Worm (Caenorhabditis elegans) whole organism, L4 larva: Measurements from ENCODE around the gene C05B5.16.

Experiments
- F44E2.7 ChIP-seq: fragments of 200-800 bp; sonication (Bioruptor generic); IDR thresholded peaks from 2 replicates; pipeline ENCODE4 v2.1.2; 2022; ENCODE audit warnings: missing genetic modification characterization, missing compliant biosample characterization
- ZK546.5 ChIP-seq, 2 experiments: sonication (generic microtip); optimal IDR thresholded peaks; 2 replicates each; lab custom pipeline; 2017; ENCODE audit warnings: missing biosample characterization in 2 of 2, missing genetic modification characterization in 2 of 2
- ama-1 ChIP-seq: fragments of 150-350 bp; optimal IDR thresholded peaks from 2 replicates; lab custom pipeline; 2014; ENCODE audit warnings: inconsistent platforms, mixed read lengths
- ceh-44 ChIP-seq: fragments of 200-800 bp; sonication (Bioruptor generic); IDR thresholded peaks from 2 replicates; pipeline ENCODE4 v1.3.6; 2022; ENCODE audit warnings: missing genetic modification reagents, missing genetic modification characterization, missing compliant biosample characterization
- jun-1 ChIP-seq: fragments of 150-350 bp; optimal IDR thresholded peaks from 2 replicates; lab custom pipeline; 2014; ENCODE audit warnings: missing biosample characterization, missing genetic modification reagents, missing genetic modification characterization
- lsy-2 ChIP-seq, 2 experiments: fragments of 150-350 bp in 1 of 2; sonication (generic microtip) in 1 of 2; optimal IDR thresholded peaks; 2 replicates each; lab custom pipeline; 2014 to 2017; ENCODE audit warnings: missing biosample characterization in 2 of 2, missing genetic modification characterization in 2 of 2
- mdl-1 ChIP-seq, 2 experiments: fragments of 150-350 bp in 1 of 2; sonication (generic microtip) in 1 of 2; optimal IDR thresholded peaks; 2 replicates each; lab custom pipeline; 2014 to 2017; ENCODE audit warnings: missing biosample characterization in 2 of 2, missing genetic modification characterization in 2 of 2
- unc-62 ChIP-seq, 3 experiments: fragments of 150-350 bp in 1 of 3; sonication (generic microtip); optimal IDR thresholded peaks in 2 of 3; peaks in 1 of 3; 1 replicate in 1 of 3; 2 replicates in 2 of 3; lab custom pipeline; 2014 to 2017; ENCODE audit warnings: missing biosample characterization in 3 of 3, missing genetic modification characterization in 3 of 3, missing genetic modification reagents in 3 of 3, missing genotype in 1 of 3
- zag-1 ChIP-seq: fragments of 150-350 bp; optimal IDR thresholded peaks from 2 replicates; lab custom pipeline; 2014; ENCODE audit warnings: missing biosample characterization, missing genetic modification characterization

DNA sequence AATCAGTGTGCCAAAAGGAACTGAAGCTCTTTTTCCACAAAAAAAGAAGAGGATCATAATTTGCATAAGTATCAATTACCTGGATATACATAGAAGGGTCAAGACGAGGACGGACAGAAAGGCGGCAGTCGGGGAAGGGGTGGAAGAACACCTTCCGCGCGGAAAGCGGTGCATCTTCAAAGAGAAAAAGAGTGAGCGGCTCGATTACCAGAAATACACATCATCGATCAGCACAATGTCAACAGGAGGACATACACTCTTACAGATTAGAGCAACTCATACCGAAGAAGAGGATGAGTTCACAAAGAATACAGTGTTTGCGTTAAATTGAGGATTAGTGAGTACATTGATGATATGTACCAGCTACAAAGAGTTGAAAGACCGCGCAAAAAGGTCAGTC, 42.9 kb upstream of the C05B5.16 start:
- TF ChIP-seq F44E2.7 (GFP tag; lab: Robert Waterston, UW) (no peak), jun-1 (no peak), ZK546.5 (tag; optimal IDR thresholded peaks at IDR 0.05; lab: Kevin White, UChicago) (no peak), zag-1 (no peak), ceh-44 (GFP tag; lab: Robert Waterston, UW) (no peak), ama-1 (lab: Kevin White, UChicago) (no peak), unc-62 (GFP tag; optimal IDR thresholded peaks at IDR 0.05 in 1 of 2; lab: Kevin White, UChicago) (no peak), unc-62 (tag; optimal IDR thresholded peaks at IDR 0.05; lab: Kevin White, UChicago) (no peak), lsy-2 (tag; optimal IDR thresholded peaks at IDR 0.05; lab: Kevin White, UChicago) (no peak), mdl-1 (tag; optimal IDR thresholded peaks at IDR 0.05; lab: Kevin White, UChicago) (no peak)
